Fruit fly (Drosophila melanogaster) whole organism, pupa: Measurements from ENCODE around the gene CG4364.

Source experiments
- CG4496 ChIP-seq: fragments of 200-800 bp; sonication (Bioruptor generic); IDR thresholded peaks from 3 replicates; pipeline ENCODE4 v1.3.6; 2022; ENCODE audit warnings: missing biosample characterization, missing genetic modification characterization
- EcR ChIP-seq: fragments of 200-800 bp; sonication (Bioruptor generic); optimal IDR thresholded peaks from 3 replicates; lab custom pipeline; 2019; ENCODE audit warnings: missing biosample characterization, missing genetic modification characterization, mild to moderate bottlenecking, moderate library complexity, missing genetic modification reagents
- Snoo ChIP-seq: fragments of 200-800 bp; sonication (Bioruptor generic); optimal IDR thresholded peaks from 3 replicates; lab custom pipeline; 2017; ENCODE audit warnings: missing biosample characterization, mild to moderate bottlenecking, missing genetic modification characterization, inconsistent platforms
- fd96Ca ChIP-seq: fragments of 200-800 bp; sonication (Bioruptor generic); IDR thresholded peaks from 3 replicates; pipeline ENCODE4 v1.3.6; 2022; ENCODE audit warnings: missing biosample characterization, missing genetic modification characterization

dm6 chr2L:9679789-9680188 lies 31.3 kb downstream of the CG4364 start:
- TF ChIP-seq EcR (GFP tag; lab: Kevin White, UChicago): no peak
- no peak for TF ChIP-seq Snoo (tag; lab: Kevin White, UChicago)
- no peak for TF ChIP-seq fd96Ca (GFP tag; lab: Robert Waterston, UW)
- TF ChIP-seq CG4496: no peak
